Fruit fly (Drosophila melanogaster): ENCODE data around the gene CG31286.

Gene CG31286

DNA sequence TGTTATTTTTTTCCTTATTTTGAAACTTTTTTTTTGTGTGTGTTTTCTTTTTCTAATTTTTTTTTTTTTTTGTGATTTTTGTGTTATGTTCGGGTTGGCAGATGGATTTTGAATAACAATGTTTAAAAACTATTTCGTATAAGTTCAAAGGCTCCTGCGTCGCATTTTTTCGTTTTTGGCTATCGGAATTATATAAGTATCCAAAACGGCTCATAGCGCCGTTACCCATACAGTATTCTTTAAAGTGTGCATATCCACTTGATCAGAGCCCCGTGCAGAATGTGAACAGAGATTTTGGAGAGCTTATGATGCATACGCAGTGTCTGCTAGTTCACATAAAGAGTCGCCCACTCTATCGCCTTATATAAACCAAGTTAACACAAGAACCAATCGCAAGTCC is 13.2 kb upstream of the CG31286 start, which contains the start of gene sowi:
Gene sowi (minus strand): TSS at position 101 of the 400 bp plus-strand sequence.
- no peak for TF ChIP-seq CrebA (GFP tag; optimal IDR thresholded peaks at IDR 0.05; ENCODE audit: borderline replicate concordance)
- TF ChIP-seq Mio (GFP tag; optimal IDR thresholded peaks at IDR 0.05): no peak
- TF ChIP-seq fru (GFP tag; optimal IDR thresholded peaks at IDR 0.05): no peak
- TF ChIP-seq brk (GFP tag; optimal IDR thresholded peaks at IDR 0.05): no peak
- no peak for TF ChIP-seq sv (GFP tag; optimal IDR thresholded peaks at IDR 0.05)
- no peak for TF ChIP-seq lola (GFP tag; optimal IDR thresholded peaks at IDR 0.05)
- no peak for TF ChIP-seq Abd-B (GFP tag; optimal IDR thresholded peaks at IDR 0.05)
- TF ChIP-seq woc (GFP tag; optimal IDR thresholded peaks at IDR 0.05): no peak
- no peak for TF ChIP-seq usp (GFP tag; optimal IDR thresholded peaks at IDR 0.05)
- TF ChIP-seq Dif (GFP tag; optimal IDR thresholded peaks at IDR 0.05; ENCODE audit: partially characterized antibody): no peak
- no peak for TF ChIP-seq Myc (optimal IDR thresholded peaks at IDR 0.05)
- TF ChIP-seq rgr (GFP tag; optimal IDR thresholded peaks at IDR 0.05): no peak
- TF ChIP-seq sage (GFP tag; optimal IDR thresholded peaks at IDR 0.05): no peak
- TF ChIP-seq foxo (GFP tag; optimal IDR thresholded peaks at IDR 0.05): no peak
- no peak for TF ChIP-seq Rel (GFP tag; optimal IDR thresholded peaks at IDR 0.05)
- TF ChIP-seq Rel (tag; optimal IDR thresholded peaks at IDR 0.05): no peak
- TF ChIP-seq OdsH (GFP tag; optimal IDR thresholded peaks at IDR 0.05): no peak
- TF ChIP-seq Hnf4 (GFP tag; optimal IDR thresholded peaks at IDR 0.05): no peak
- no peak for TF ChIP-seq Jra (GFP tag; optimal IDR thresholded peaks at IDR 0.05)

DNA sequence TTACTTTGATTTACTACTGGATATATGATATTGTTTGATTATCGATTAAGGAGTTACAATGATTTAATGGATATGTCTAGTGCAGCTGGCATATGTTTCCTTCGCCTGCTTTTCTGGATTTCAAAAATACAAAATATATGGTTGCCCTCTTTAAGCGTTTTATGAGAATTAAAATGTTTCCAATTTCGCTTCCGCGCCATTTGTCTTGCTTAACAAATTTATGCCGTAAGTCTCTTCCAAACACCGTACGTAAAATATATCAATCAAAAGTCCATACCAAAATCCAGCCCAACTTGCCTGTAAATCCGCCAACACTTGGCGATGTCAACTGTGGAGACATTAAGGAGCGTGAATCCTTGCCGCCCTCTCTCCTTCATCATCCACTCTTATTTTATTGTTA is 11.8 kb upstream of the CG31286 start, which contains the start of gene CG15177:
Gene CG15177 (minus strand): TSS at position 101 of the 400 bp plus-strand sequence.
- TF ChIP-seq Dif (GFP tag; optimal IDR thresholded peaks at IDR 0.05; ENCODE audit: partially characterized antibody) (no peak), N (GFP tag; optimal IDR thresholded peaks at IDR 0.05) (no peak), fru (GFP tag; optimal IDR thresholded peaks at IDR 0.05) (no peak), Rel (GFP tag; optimal IDR thresholded peaks at IDR 0.05) (no peak), Rel (tag; optimal IDR thresholded peaks at IDR 0.05) (no peak), CrebA (GFP tag; optimal IDR thresholded peaks at IDR 0.05; ENCODE audit: borderline replicate concordance) (no peak), Sp1 (GFP tag; optimal IDR thresholded peaks at IDR 0.05) (no peak), GATAd (GFP tag; optimal IDR thresholded peaks at IDR 0.05) (no peak), dl (GFP tag; optimal IDR thresholded peaks at IDR 0.05; ENCODE audit: insufficient read depth in 1 of 2, partially characterized antibody in 2 of 2) (no peak), Myc (optimal IDR thresholded peaks at IDR 0.05) (no peak), dmrt93B (GFP tag; optimal IDR thresholded peaks at IDR 0.05) (no peak), Jra (GFP tag; optimal IDR thresholded peaks at IDR 0.05) (no peak), Vsx2 (GFP tag; optimal IDR thresholded peaks at IDR 0.05; ENCODE audit: partially characterized antibody) (no peak), OdsH (GFP tag; optimal IDR thresholded peaks at IDR 0.05) (no peak), rgr (GFP tag; optimal IDR thresholded peaks at IDR 0.05) (no peak), usp (GFP tag; optimal IDR thresholded peaks at IDR 0.05) (no peak), Abd-B (GFP tag; optimal IDR thresholded peaks at IDR 0.05) (no peak), psq (GFP tag; optimal IDR thresholded peaks at IDR 0.05) (no peak), CG9705 (GFP tag; optimal IDR thresholded peaks at IDR 0.05) (no peak), woc (GFP tag; optimal IDR thresholded peaks at IDR 0.05) (no peak), br (GFP tag; optimal IDR thresholded peaks at IDR 0.05) (no peak)

DNA sequence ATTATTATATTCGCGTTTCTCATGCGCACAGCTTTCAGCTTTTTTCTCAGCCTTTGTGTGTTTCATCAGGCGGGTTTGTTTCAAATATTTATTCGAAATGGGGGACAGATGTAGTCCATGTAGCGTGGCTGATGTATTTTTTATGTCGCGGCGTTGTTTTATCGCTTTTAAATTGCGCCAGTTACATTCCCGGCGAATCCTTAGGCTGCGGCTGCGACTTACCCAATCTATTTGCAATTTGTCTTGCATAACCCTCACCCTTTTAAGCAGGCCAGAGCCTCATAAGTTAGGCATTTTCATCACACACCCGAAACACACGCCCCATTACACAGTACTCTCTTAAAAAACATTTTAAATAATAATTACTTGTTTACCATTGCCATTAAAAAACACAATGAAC is 11.2 kb upstream of the CG31286 start, which contains the start of gene sunz:
Gene sunz (plus strand): TSS at position 301 of the 400 bp plus-strand sequence.
- TF ChIP-seq Jra (GFP tag; optimal IDR thresholded peaks at IDR 0.05) (no peak), sv (GFP tag; optimal IDR thresholded peaks at IDR 0.05) (no peak), Rel (GFP tag; optimal IDR thresholded peaks at IDR 0.05) (no peak), Rel (tag; optimal IDR thresholded peaks at IDR 0.05) (no peak), h (GFP tag; optimal IDR thresholded peaks at IDR 0.05) (no peak), OdsH (GFP tag; optimal IDR thresholded peaks at IDR 0.05) (no peak), rgr (GFP tag; optimal IDR thresholded peaks at IDR 0.05) (no peak), Hr83 (GFP tag; optimal IDR thresholded peaks at IDR 0.05; ENCODE audit: poor library complexity, severe bottlenecking) (no peak), Sp1 (GFP tag; optimal IDR thresholded peaks at IDR 0.05) (no peak), dmrt93B (GFP tag; optimal IDR thresholded peaks at IDR 0.05) (no peak), sage (GFP tag; optimal IDR thresholded peaks at IDR 0.05) (no peak), pan (optimal IDR thresholded peaks at IDR 0.05) (no peak), Vsx2 (GFP tag; optimal IDR thresholded peaks at IDR 0.05; ENCODE audit: partially characterized antibody) (no peak), CrebA (GFP tag; optimal IDR thresholded peaks at IDR 0.05; ENCODE audit: borderline replicate concordance) (no peak)

DNA sequence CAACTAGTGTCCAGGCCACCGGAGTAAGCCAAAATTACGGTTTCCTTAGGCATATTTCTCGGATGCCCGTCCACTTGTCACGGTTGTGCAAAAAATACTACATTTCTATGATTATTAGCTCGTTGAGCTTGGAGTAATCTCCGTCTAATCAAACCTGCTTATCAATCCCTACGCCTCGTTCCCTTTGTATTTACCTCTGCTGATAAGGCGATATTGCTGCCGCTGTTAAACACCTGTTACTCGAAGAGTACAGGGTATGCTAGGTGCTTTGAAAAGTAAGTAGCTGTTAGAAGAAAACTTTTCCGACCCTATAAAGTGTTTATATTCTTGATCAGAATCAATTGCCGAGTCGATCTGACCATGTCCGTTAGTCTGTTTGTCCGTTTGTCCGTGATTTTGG is 3.3 kb downstream of the CG31286 start, which contains the start of gene Ass:
Gene Ass (minus strand): TSS at position 101 of the 400 bp plus-strand sequence.
- TF ChIP-seq OdsH (GFP tag; optimal IDR thresholded peaks at IDR 0.05) (no peak), Dif (GFP tag; optimal IDR thresholded peaks at IDR 0.05; ENCODE audit: partially characterized antibody) (no peak), Jra (GFP tag; optimal IDR thresholded peaks at IDR 0.05) (no peak), Hr78 (GFP tag; optimal IDR thresholded peaks at IDR 0.05) (no peak), Sp1 (GFP tag; optimal IDR thresholded peaks at IDR 0.05) (no peak), dl (GFP tag; optimal IDR thresholded peaks at IDR 0.05; ENCODE audit: insufficient read depth in 1 of 2, partially characterized antibody in 2 of 2) (no peak), h (GFP tag; optimal IDR thresholded peaks at IDR 0.05) (no peak), fru (GFP tag; optimal IDR thresholded peaks at IDR 0.05) (no peak), Abd-B (GFP tag; optimal IDR thresholded peaks at IDR 0.05) (no peak), HLH106 (tag; optimal IDR thresholded peaks at IDR 0.05) (no peak), dmrt93B (GFP tag; optimal IDR thresholded peaks at IDR 0.05) (no peak), sage (GFP tag; optimal IDR thresholded peaks at IDR 0.05) (no peak), rgr (GFP tag; optimal IDR thresholded peaks at IDR 0.05) (no peak), pan (optimal IDR thresholded peaks at IDR 0.05) (no peak), Hnf4 (GFP tag; optimal IDR thresholded peaks at IDR 0.05) (no peak), Mio (GFP tag; optimal IDR thresholded peaks at IDR 0.05) (no peak), foxo (GFP tag; optimal IDR thresholded peaks at IDR 0.05) (no peak)

Data from whole organism, wandering third instar larva.